Worm (Caenorhabditis elegans) whole organism, young adult: ENCODE results near the gene sipa-1.

Experiments
- F23B12.7 ChIP-seq: sonication (generic microtip); optimal IDR thresholded peaks from 2 replicates; lab custom pipeline; 2017; ENCODE audit warnings: missing genetic modification characterization, mild to moderate bottlenecking, missing compliant biosample characterization, antibody characterized with exemption, moderate library complexity; ENCODE audit not compliant: insufficient read depth
- K12H6.12 ChIP-seq: fragments of 200-800 bp; sonication (Bioruptor generic); optimal IDR thresholded peaks from 2 replicates; lab custom pipeline; 2018; ENCODE audit warnings: mild to moderate bottlenecking, missing genetic modification characterization, missing compliant biosample characterization
- die-1 ChIP-seq: sonication (generic microtip); optimal IDR thresholded peaks from 2 replicates; lab custom pipeline; 2016; ENCODE audit warnings: missing genotype, mild to moderate bottlenecking, missing genetic modification characterization, missing compliant biosample characterization
- efl-1 ChIP-seq: fragments of 150-350 bp; optimal IDR thresholded peaks from 2 replicates; lab custom pipeline; 2014; ENCODE audit warnings: missing biosample characterization, missing genetic modification reagents, missing genetic modification characterization
- hlh-12 ChIP-seq: sonication (generic microtip); optimal IDR thresholded peaks from 2 replicates; lab custom pipeline; 2016; ENCODE audit warnings: missing genetic modification characterization, missing compliant biosample characterization
- lag-1 ChIP-seq: fragments of 200-800 bp; sonication (Bioruptor generic); IDR thresholded peaks from 2 replicates; pipeline ENCODE4 v1.3.6; 2022; ENCODE audit warnings: missing genetic modification reagents, missing genetic modification characterization, missing compliant biosample characterization
- let-607 ChIP-seq, 2 experiments: fragments of 200-800 bp in 1 of 2; sonication (Bioruptor generic) in 1 of 2; sonication (generic microtip) in 1 of 2; optimal IDR thresholded peaks; 2 replicates each; lab custom pipeline; 2016 to 2018; ENCODE audit warnings: mild to moderate bottlenecking in 2 of 2, missing compliant biosample characterization in 2 of 2, missing genetic modification characterization in 2 of 2, moderate library complexity in 2 of 2, missing genotype in 1 of 2
- pha-4 ChIP-seq: fragments of 150-350 bp; sonication (generic microtip); optimal IDR thresholded peaks from 2 replicates; lab custom pipeline; 2014; ENCODE audit warnings: missing biosample characterization, missing genetic modification reagents, missing genetic modification characterization
- repo-1 ChIP-seq: sonication (generic microtip); optimal IDR thresholded peaks from 2 replicates; lab custom pipeline; 2017; ENCODE audit warnings: mild to moderate bottlenecking, missing genetic modification characterization, missing compliant biosample characterization
- snpc-1.3 ChIP-seq: sonication (generic microtip); optimal IDR thresholded peaks from 2 replicates; lab custom pipeline; 2017; ENCODE audit warnings: missing genetic modification characterization, mild to moderate bottlenecking, missing compliant biosample characterization, antibody characterized with exemption, moderate library complexity, missing genotype, missing genetic modification reagents; ENCODE audit not compliant: insufficient read depth
- unc-62 ChIP-seq: fragments of 150-350 bp; optimal IDR thresholded peaks from 2 replicates; lab custom pipeline; 2014; ENCODE audit warnings: missing biosample characterization, missing genetic modification reagents, missing genetic modification characterization
- ztf-25 ChIP-seq: fragments of 200-800 bp; sonication (Bioruptor generic); IDR thresholded peaks from 2 replicates; pipeline ENCODE4 v1.3.6; 2022; ENCODE audit warnings: missing genetic modification reagents, missing genetic modification characterization, missing compliant biosample characterization

DNA sequence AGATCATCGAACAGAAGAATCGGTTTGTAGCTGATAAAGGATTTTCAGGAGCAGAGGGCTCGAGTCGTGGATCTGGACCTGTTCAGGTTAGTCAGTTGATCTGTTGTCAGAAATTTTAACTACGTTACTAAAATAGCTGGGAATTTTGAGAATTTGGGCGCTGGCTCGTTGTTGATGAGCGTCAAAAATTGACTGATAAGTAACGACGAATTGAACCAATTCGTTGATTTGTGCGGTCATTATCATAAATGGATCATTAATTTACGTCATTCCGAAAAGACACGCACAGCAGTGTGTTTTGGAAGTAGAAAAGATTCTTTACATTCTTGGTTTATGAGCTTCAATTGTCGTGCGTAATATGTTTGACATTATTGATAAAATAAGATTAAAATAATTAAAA lies 10.7 kb upstream of the sipa-1 start:
- TF ChIP-seq lag-1 (GFP tag; lab: Robert Waterston, UW) (no peak), efl-1 (GFP tag; lab: Kevin White, UChicago) (no peak), F23B12.7 (tag; lab: Kevin White, UChicago) (no peak), pha-4 (tag; lab: Kevin White, UChicago) (no peak), repo-1 (tag; lab: Kevin White, UChicago) (no peak), hlh-12 (no peak), snpc-1.3 (no peak), ztf-25 (GFP tag; lab: Robert Waterston, UW) (no peak), unc-62 (no peak), let-607 (tag; optimal IDR thresholded peaks at IDR 0.05; lab: Kevin White, UChicago) (no peak), die-1 (tag; lab: Kevin White, UChicago) (no peak), K12H6.12 (tag; lab: Kevin White, UChicago) (no peak)
